Fruit fly (Drosophila melanogaster) whole organism, embryonic: ENCODE data around the gene ppk11.

ENCODE experiments used
- Awh ChIP-seq: fragments of 200-800 bp; sonication (Bioruptor generic); IDR thresholded peaks from 2 replicates; pipeline ENCODE4, ENCODE4 v1.3.6; 2022; ENCODE audit warnings: missing biosample characterization, missing genetic modification characterization
- BEAF-32 ChIP-seq: fragments of 200-800 bp; sonication (Bioruptor generic); optimal IDR thresholded peaks from 3 replicates; lab custom pipeline; 2017; ENCODE audit warnings: missing biosample characterization, missing genetic modification characterization, mild to moderate bottlenecking, moderate library complexity, missing genetic modification reagents
- CG10267 ChIP-seq: fragments of 200-800 bp; sonication (Bioruptor generic); optimal IDR thresholded peaks from 2 replicates; lab custom pipeline; 2018; ENCODE audit warnings: missing biosample characterization, mild to moderate bottlenecking, missing genetic modification characterization, moderate library complexity
- CG10321 ChIP-seq: fragments of 200-800 bp; sonication (Bioruptor generic); IDR thresholded peaks from 2 replicates; pipeline ENCODE4 v1.3.6; 2022; ENCODE audit warnings: missing biosample characterization, missing genetic modification characterization
- CG10543 ChIP-seq: fragments of 200-800 bp; sonication (Bioruptor generic); optimal IDR thresholded peaks from 3 replicates; lab custom pipeline; 2017; ENCODE audit warnings: missing biosample characterization, mild to moderate bottlenecking, missing genetic modification characterization, moderate library complexity
- CG10565 ChIP-seq: fragments of 200-800 bp; sonication (Bioruptor generic); optimal IDR thresholded peaks from 3 replicates; lab custom pipeline; 2016; ENCODE audit warnings: missing biosample characterization, mild to moderate bottlenecking, missing genetic modification characterization
- CG11504 ChIP-seq: fragments of 200-800 bp; sonication (Bioruptor generic); optimal IDR thresholded peaks from 3 replicates; lab custom pipeline; 2019; ENCODE audit warnings: missing biosample characterization, mild to moderate bottlenecking, missing genetic modification characterization, moderate library complexity
- CG12219 ChIP-seq: fragments of 200-800 bp; sonication (Bioruptor generic); optimal IDR thresholded peaks from 3 replicates; lab custom pipeline; 2018; ENCODE audit warnings: missing biosample characterization, mild to moderate bottlenecking, missing genetic modification characterization
- CG15696 ChIP-seq: fragments of 200-800 bp; sonication (Bioruptor generic); optimal IDR thresholded peaks from 2 replicates; lab custom pipeline; 2019; ENCODE audit warnings: missing biosample characterization, mild to moderate bottlenecking, missing genetic modification characterization, moderate library complexity
- CG16813 ChIP-seq: fragments of 200-800 bp; sonication (Bioruptor generic); IDR thresholded peaks from 3 replicates; pipeline ENCODE4 v1.3.6; 2022; ENCODE audit warnings: missing biosample characterization, missing genetic modification characterization; ENCODE audit not compliant: partially characterized antibody
- CG1832 ChIP-seq: fragments of 200-800 bp; sonication (Bioruptor generic); optimal IDR thresholded peaks from 2 replicates; lab custom pipeline; 2017; ENCODE audit warnings: missing biosample characterization, mild to moderate bottlenecking, missing genetic modification characterization, inconsistent platforms
- CG2120 ChIP-seq: fragments of 200-800 bp; sonication (Bioruptor generic); optimal IDR thresholded peaks from 3 replicates; lab custom pipeline; 2016; ENCODE audit warnings: missing biosample characterization, missing genetic modification characterization
- CG31388 ChIP-seq: fragments of 200-800 bp; sonication (Bioruptor generic); optimal IDR thresholded peaks from 2 replicates; lab custom pipeline; 2016; ENCODE audit warnings: missing biosample characterization, missing genetic modification characterization
- CG31441 ChIP-seq: fragments of 200-800 bp; sonication (Bioruptor generic); IDR thresholded peaks from 2 replicates; pipeline ENCODE4 v1.3.6; 2022; ENCODE audit warnings: missing biosample characterization, missing genetic modification characterization
- CG3281 ChIP-seq: fragments of 200-800 bp; sonication (Bioruptor generic); optimal IDR thresholded peaks from 3 replicates; lab custom pipeline; 2017; ENCODE audit warnings: missing biosample characterization, mild to moderate bottlenecking, missing genetic modification characterization
- CG4328 ChIP-seq: fragments of 200-800 bp; sonication (Bioruptor generic); optimal IDR thresholded peaks from 3 replicates; lab custom pipeline; 2017; ENCODE audit warnings: missing biosample characterization, missing genetic modification reagents, missing genetic modification characterization
- CG43689 ChIP-seq: fragments of 200-800 bp; sonication (Bioruptor generic); IDR thresholded peaks from 2 replicates; pipeline ENCODE4 v1.3.6; 2022; ENCODE audit warnings: missing biosample characterization, missing genetic modification characterization
- CG4730 ChIP-seq: fragments of 200-800 bp; sonication (Bioruptor generic); IDR thresholded peaks from 2 replicates; pipeline ENCODE4 v1.3.6; 2022; ENCODE audit warnings: missing biosample characterization, missing genetic modification characterization
- CG6683 ChIP-seq: fragments of 200-800 bp; sonication (Bioruptor generic); optimal IDR thresholded peaks from 2 replicates; lab custom pipeline; 2017; ENCODE audit warnings: missing biosample characterization, mild to moderate bottlenecking, missing genetic modification characterization, missing genetic modification reagents
- CG7357 ChIP-seq: fragments of 200-800 bp; sonication (Bioruptor generic); IDR thresholded peaks from 3 replicates; pipeline ENCODE4 v1.3.6; 2022; ENCODE audit warnings: missing biosample characterization, missing genetic modification characterization
- CG9609 ChIP-seq: fragments of 200-800 bp; sonication (Bioruptor generic); optimal IDR thresholded peaks from 3 replicates; lab custom pipeline; 2016; ENCODE audit warnings: missing biosample characterization, missing genetic modification characterization
- CG9932 ChIP-seq: fragments of 200-800 bp; sonication (Bioruptor generic); IDR thresholded peaks from 2 replicates; pipeline ENCODE4 v1.3.6; 2022; ENCODE audit warnings: missing biosample characterization, missing genetic modification characterization
- Dbx ChIP-seq: fragments of 200-800 bp; sonication (Bioruptor generic); IDR thresholded peaks from 3 replicates; pipeline ENCODE4 v1.3.6; 2022; ENCODE audit warnings: missing biosample characterization, missing genetic modification characterization
- Dek ChIP-seq: fragments of 200-800 bp; sonication (Bioruptor generic); optimal IDR thresholded peaks from 3 replicates; lab custom pipeline; 2019; ENCODE audit warnings: missing biosample characterization, mild to moderate bottlenecking, missing genetic modification characterization, moderate library complexity
- Dll ChIP-seq: fragments of 200-800 bp; sonication (Bioruptor generic); IDR thresholded peaks from 4 replicates; pipeline ENCODE4 v1.3.6; 2022; ENCODE audit warnings: missing biosample characterization, missing genetic modification characterization; ENCODE audit not compliant: partially characterized antibody
- ERR ChIP-seq: fragments of 200-800 bp; sonication (Bioruptor generic); optimal IDR thresholded peaks from 2 replicates; lab custom pipeline; 2016; ENCODE audit warnings: missing biosample characterization, missing genetic modification characterization
- Ets65A ChIP-seq: fragments of 200-800 bp; sonication (Bioruptor generic); peaks from one replicate; lab custom pipeline; 2016; ENCODE audit warnings: missing biosample characterization, missing genetic modification characterization
- HmgZ ChIP-seq: fragments of 200-800 bp; sonication (Bioruptor generic); optimal IDR thresholded peaks from 2 replicates; lab custom pipeline; 2018; ENCODE audit warnings: missing biosample characterization, mild to moderate bottlenecking, missing genetic modification characterization
- Jarid2 ChIP-seq: fragments of 200-800 bp; sonication (Bioruptor generic); optimal IDR thresholded peaks from 3 replicates; lab custom pipeline; 2017; ENCODE audit warnings: mild to moderate bottlenecking, missing biosample characterization, missing genetic modification reagents, missing genetic modification characterization
- Lhr ChIP-seq: fragments of 200-800 bp; sonication (Bioruptor generic); optimal IDR thresholded peaks from 3 replicates; lab custom pipeline; 2017; ENCODE audit warnings: mild to moderate bottlenecking, missing biosample characterization, missing genetic modification reagents, missing genetic modification characterization
- MBD-R2 ChIP-seq: fragments of 200-800 bp; sonication (Bioruptor generic); IDR thresholded peaks from 2 replicates; pipeline ENCODE4 v1.3.6; 2022; ENCODE audit warnings: missing biosample characterization, missing genetic modification characterization
- PHDP ChIP-seq: fragments of 200-800 bp; sonication (Bioruptor generic); optimal IDR thresholded peaks from 3 replicates; lab custom pipeline; 2018; ENCODE audit warnings: missing biosample characterization, mild to moderate bottlenecking, missing genetic modification characterization, moderate library complexity
- Spps ChIP-seq: fragments of 200-800 bp; sonication (Bioruptor generic); optimal IDR thresholded peaks from 2 replicates; lab custom pipeline; 2018; ENCODE audit warnings: missing biosample characterization, mild to moderate bottlenecking, missing genetic modification characterization
- Sry-δ ChIP-seq: fragments of 200-800 bp; sonication (Bioruptor generic); optimal IDR thresholded peaks from 2 replicates; lab custom pipeline; 2016; ENCODE audit warnings: missing biosample characterization, missing genetic modification characterization
- bab2 ChIP-seq: fragments of 200-800 bp; sonication (Bioruptor generic); optimal IDR thresholded peaks from 2 replicates; lab custom pipeline; 2016; ENCODE audit warnings: missing biosample characterization, missing genetic modification characterization
- dan ChIP-seq: fragments of 200-800 bp; sonication (Bioruptor generic); IDR thresholded peaks from 2 replicates; pipeline ENCODE4 v1.3.6; 2022; ENCODE audit warnings: missing biosample characterization, missing genetic modification characterization
- dysf ChIP-seq: fragments of 200-800 bp; sonication (Bioruptor generic); IDR thresholded peaks from 3 replicates; pipeline ENCODE4 v1.3.6; 2022; ENCODE audit warnings: missing biosample characterization, missing genetic modification characterization
- fd3F ChIP-seq: fragments of 200-800 bp; sonication (Bioruptor generic); optimal IDR thresholded peaks from 2 replicates; lab custom pipeline; 2018; ENCODE audit warnings: missing biosample characterization, mild to moderate bottlenecking, missing genetic modification characterization, moderate library complexity
- hkb ChIP-seq, 2 experiments: fragments of 200-800 bp in 1 of 2; fragments of >200 bp in 1 of 2; sonication (Bioruptor generic) in 1 of 2; IDR thresholded peaks in 1 of 2; optimal IDR thresholded peaks in 1 of 2; 2 replicates each; pipeline versions ENCODE4 v1.3.6 to Lab custom; 2017 to 2022; ENCODE audit warnings: missing biosample characterization in 1 of 2, missing genetic modification characterization in 1 of 2
- lab ChIP-seq: fragments of 200-800 bp; sonication (Bioruptor generic); optimal IDR thresholded peaks from 3 replicates; lab custom pipeline; 2017; ENCODE audit warnings: missing biosample characterization, missing genetic modification characterization, mild to moderate bottlenecking, moderate library complexity, missing genetic modification reagents
- lilli ChIP-seq: fragments of 200-800 bp; sonication (Bioruptor generic); optimal IDR thresholded peaks from 3 replicates; lab custom pipeline; 2016; ENCODE audit warnings: missing biosample characterization, missing genetic modification characterization
- row ChIP-seq: fragments of 200-800 bp; sonication (Bioruptor generic); IDR thresholded peaks from 3 replicates; pipeline ENCODE4 v1.3.6; 2022; ENCODE audit warnings: missing biosample characterization, missing genetic modification characterization
- sim ChIP-seq: fragments of 200-800 bp; sonication (Bioruptor generic); IDR thresholded peaks from 2 replicates; pipeline ENCODE4 v1.3.6; 2022; ENCODE audit warnings: missing biosample characterization, missing genetic modification characterization
- slp2 ChIP-seq: fragments of 200-800 bp; sonication (Bioruptor generic); optimal IDR thresholded peaks from 2 replicates; lab custom pipeline; 2016; ENCODE audit warnings: missing biosample characterization, missing genetic modification characterization
- sna ChIP-seq: fragments of 200-800 bp; sonication (Bioruptor generic); IDR thresholded peaks from 2 replicates; pipeline ENCODE4 v1.3.6; 2022; ENCODE audit warnings: missing biosample characterization, missing genetic modification characterization; ENCODE audit not compliant: partially characterized antibody
- sr ChIP-seq: fragments of 200-800 bp; sonication (Bioruptor generic); IDR thresholded peaks from 3 replicates; pipeline ENCODE4 v1.3.6; 2022; ENCODE audit warnings: missing biosample characterization, missing genetic modification characterization
- tx ChIP-seq: fragments of 200-800 bp; sonication (Bioruptor generic); optimal IDR thresholded peaks from 2 replicates; lab custom pipeline; 2016; ENCODE audit warnings: missing biosample characterization, missing genetic modification characterization
- unc-4 ChIP-seq: fragments of 200-800 bp; sonication (Bioruptor generic); IDR thresholded peaks from 2 replicates; pipeline ENCODE4 v1.3.6; 2022; ENCODE audit warnings: missing biosample characterization, missing genetic modification characterization; ENCODE audit not compliant: partially characterized antibody
- zfh2 ChIP-seq: fragments of 200-800 bp; sonication (Bioruptor generic); optimal IDR thresholded peaks from 2 replicates; lab custom pipeline; 2016; ENCODE audit warnings: missing biosample characterization, missing genetic modification characterization

Gene ppk11

DNA sequence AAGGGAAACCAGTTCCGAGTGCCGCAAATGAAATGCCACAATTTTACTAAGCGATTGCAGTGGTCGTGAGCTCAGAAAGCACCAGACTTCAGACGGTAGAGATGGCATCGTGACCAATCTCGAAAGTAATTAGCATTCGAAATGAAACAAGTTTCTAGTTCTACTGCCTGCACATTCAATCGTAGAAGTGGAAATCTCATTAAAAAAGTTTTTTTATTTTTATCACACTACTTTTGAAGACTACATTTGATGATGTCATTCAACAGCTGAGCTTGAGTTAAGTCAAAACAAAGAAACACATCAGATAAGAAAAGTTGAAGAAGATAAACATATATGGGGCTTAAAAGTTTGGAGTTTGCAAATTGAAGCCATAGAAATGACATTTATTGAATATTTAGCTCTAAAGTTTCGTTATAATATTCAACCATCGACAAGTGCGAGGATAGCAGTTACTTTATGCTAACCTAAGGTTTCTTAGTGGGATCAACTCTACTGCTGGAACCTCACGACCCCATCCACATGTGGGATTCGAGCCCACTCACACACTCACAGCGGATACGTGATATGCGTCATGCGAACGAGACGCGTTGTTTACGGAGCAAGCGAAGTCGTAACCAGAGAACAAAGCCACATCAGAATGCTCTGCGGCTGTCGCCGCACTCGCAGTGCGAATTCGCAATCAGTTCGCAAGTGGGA lies 38.7 kb downstream of the ppk11 start, which contains the start of gene CG13117:
Gene CG13117 (plus strand): TSS at position 646 of the 696 bp plus-strand sequence.
- TF ChIP-seq CG43689: no peak
- TF ChIP-seq HmgZ (tag; lab: Kevin White, UChicago): no peak
- peak; percentile 37; the same call in 2 of the 4 replicates for TF ChIP-seq Dll (GFP tag; lab: Robert Waterston, UW)
- no peak for TF ChIP-seq CG3281
- no peak for TF ChIP-seq fd3F
- no peak for TF ChIP-seq CG10543 (GFP tag; lab: Kevin White, UChicago)
- TF ChIP-seq row: peak; percentile 40; the same call in 2 of the 3 replicates
- TF ChIP-seq dan (GFP tag; lab: Robert Waterston, UW): no peak
- no peak for TF ChIP-seq Awh (GFP tag; lab: Robert Waterston, UW)
- TF ChIP-seq lab: no peak
- 0 out of 2 replicates have a peak, but pooled peaks have one; percentile 18 for TF ChIP-seq unc-4
- no peak for TF ChIP-seq Spps (tag; lab: Kevin White, UChicago)
- 0 out of 2 replicates have a peak, but pooled peaks have one; percentile 1 for TF ChIP-seq sna (GFP tag; lab: Robert Waterston, UW)
- TF ChIP-seq Ets65A (GFP tag; lab: Kevin White, UChicago): no peak
- no peak for TF ChIP-seq CG9609
- TF ChIP-seq CG12219 (GFP tag; lab: Kevin White, UChicago): no peak
- TF ChIP-seq Jarid2 (GFP tag; lab: Kevin White, UChicago): no peak
- TF ChIP-seq CG9932 (GFP tag; lab: Robert Waterston, UW): no peak
- no peak for TF ChIP-seq CG16813
- TF ChIP-seq zfh2 (GFP tag; lab: Kevin White, UChicago): no peak
- TF ChIP-seq CG10565 (GFP tag; lab: Kevin White, UChicago): no peak
- TF ChIP-seq ERR: no peak
- TF ChIP-seq CG31441 (GFP tag; lab: Robert Waterston, UW): no peak
- TF ChIP-seq CG2120 (GFP tag; lab: Kevin White, UChicago): no peak
- no peak for TF ChIP-seq lilli (GFP tag; lab: Kevin White, UChicago)
- peak; percentile 32 for TF ChIP-seq BEAF-32 (GFP tag; lab: Kevin White, UChicago)
- no peak for TF ChIP-seq hkb (optimal IDR thresholded peaks at IDR 0.05; lab: Kevin White, UChicago)
- no peak for TF ChIP-seq hkb (GFP tag; IDR thresholded peaks at IDR 0.05; lab: Robert Waterston, UW)
- no peak for TF ChIP-seq tx (GFP tag; lab: Kevin White, UChicago)
- no peak for TF ChIP-seq CG10267
- no peak for TF ChIP-seq CG15696 (tag; lab: Kevin White, UChicago)
- no peak for TF ChIP-seq sim (GFP tag; lab: Robert Waterston, UW)
- no peak for TF ChIP-seq PHDP (tag; lab: Kevin White, UChicago)
- no peak for TF ChIP-seq CG11504
- peak; percentile 7 for TF ChIP-seq Sry-δ
- TF ChIP-seq Lhr (GFP tag; lab: Kevin White, UChicago): no peak
- no peak for TF ChIP-seq CG7357
- no peak for TF ChIP-seq CG4730 (GFP tag; lab: Robert Waterston, UW)
- 0 out of 2 replicates have a peak, but pooled peaks have one; percentile 16 for TF ChIP-seq CG10321 (GFP tag; lab: Robert Waterston, UW)
- no peak for TF ChIP-seq CG6683 (GFP tag; lab: Kevin White, UChicago)
- TF ChIP-seq CG31388 (GFP tag; lab: Kevin White, UChicago): no peak
- TF ChIP-seq slp2: no peak
- TF ChIP-seq Dbx (GFP tag; lab: Robert Waterston, UW): no peak
- no peak for TF ChIP-seq MBD-R2 (GFP tag; lab: Robert Waterston, UW)
- TF ChIP-seq sr (GFP tag; lab: Robert Waterston, UW): no peak
- no peak for TF ChIP-seq CG4328 (GFP tag; lab: Kevin White, UChicago)
- no peak for TF ChIP-seq bab2 (GFP tag; lab: Kevin White, UChicago)
- no peak for TF ChIP-seq CG1832 (GFP tag; lab: Kevin White, UChicago)
- 0 out of 3 replicates have a peak, but pooled peaks have one; percentile 16 for TF ChIP-seq dysf (GFP tag; lab: Robert Waterston, UW)
- TF ChIP-seq Dek (tag; lab: Kevin White, UChicago): no peak
